Worm (Caenorhabditis elegans) whole organism, early embryonic: ENCODE measurements around the gene elo-4.

ENCODE experiments used
- B0310.2 ChIP-seq: sonication (generic microtip); optimal IDR thresholded peaks from 2 replicates; lab custom pipeline; 2016; ENCODE audit warnings: mild to moderate bottlenecking, missing genetic modification characterization, missing compliant biosample characterization
- F13C5.2 ChIP-seq: sonication (generic microtip); optimal IDR thresholded peaks from 2 replicates; lab custom pipeline; 2017; ENCODE audit warnings: mild to moderate bottlenecking, missing genetic modification characterization, inconsistent platforms, missing compliant biosample characterization
- aly-1 ChIP-seq: sonication (generic microtip); optimal IDR thresholded peaks from 2 replicates; lab custom pipeline; 2016; ENCODE audit warnings: missing genetic modification characterization, missing compliant biosample characterization
- ama-1 ChIP-seq: fragments of 150-350 bp; optimal IDR thresholded peaks from 2 replicates; lab custom pipeline; 2014
- ceh-13 ChIP-seq: fragments of 200-800 bp; sonication (Bioruptor generic); optimal IDR thresholded peaks from 2 replicates; lab custom pipeline; 2018; ENCODE audit warnings: mild to moderate bottlenecking, missing genetic modification characterization, missing compliant biosample characterization
- ceh-36 ChIP-seq: sonication (generic microtip); optimal IDR thresholded peaks from 2 replicates; lab custom pipeline; 2016; ENCODE audit warnings: missing genetic modification characterization, inconsistent platforms, missing compliant biosample characterization
- ets-7 ChIP-seq: sonication (generic microtip); optimal IDR thresholded peaks from 2 replicates; lab custom pipeline; 2016; ENCODE audit warnings: missing genotype, missing genetic modification characterization, missing compliant biosample characterization
- flt-1 ChIP-seq: fragments of 200-800 bp; sonication (Bioruptor generic); IDR thresholded peaks from 2 replicates; pipeline ENCODE4 v1.3.6; 2022; ENCODE audit warnings: missing genetic modification characterization, missing compliant biosample characterization
- hmbx-1 ChIP-seq: sonication (generic microtip); optimal IDR thresholded peaks from 2 replicates; lab custom pipeline; 2016; ENCODE audit warnings: mild to moderate bottlenecking, missing genetic modification characterization, missing compliant biosample characterization
- hmg-4 ChIP-seq: fragments of 200-800 bp; sonication (Bioruptor generic); optimal IDR thresholded peaks from 2 replicates; lab custom pipeline; 2018; ENCODE audit warnings: mild to moderate bottlenecking, missing genetic modification characterization, missing compliant biosample characterization
- hnd-1 ChIP-seq: sonication (generic microtip); optimal IDR thresholded peaks from 2 replicates; lab custom pipeline; 2016; ENCODE audit warnings: missing genetic modification characterization, missing compliant biosample characterization
- pes-1 ChIP-seq: fragments of 200-800 bp; sonication (Bioruptor generic); IDR thresholded peaks from 2 replicates; pipeline ENCODE4 v1.3.6; 2022; ENCODE audit warnings: missing genetic modification reagents, missing genetic modification characterization, missing compliant biosample characterization
- scrt-1 ChIP-seq: fragments of 200-800 bp; sonication (Bioruptor generic); IDR thresholded peaks from 2 replicates; pipeline ENCODE4 v1.3.6; 2022; ENCODE audit warnings: missing genetic modification characterization, missing compliant biosample characterization
- sea-1 ChIP-seq: fragments of 200-800 bp; sonication (Bioruptor generic); conservative IDR thresholded peaks from 2 replicates; pipeline ENCODE4 v1.3.6; 2022; ENCODE audit warnings: missing genetic modification characterization, missing compliant biosample characterization
- tbx-11 ChIP-seq: fragments of 200-800 bp; sonication (Bioruptor generic); IDR thresholded peaks from 2 replicates; pipeline ENCODE4 v1.3.6; 2022; ENCODE audit warnings: missing genetic modification characterization, missing compliant biosample characterization
- tbx-37 ChIP-seq: fragments of 200-800 bp; sonication (Bioruptor generic); conservative IDR thresholded peaks from 2 replicates; pipeline ENCODE4 v1.3.6; 2022; ENCODE audit warnings: missing genetic modification reagents, missing genetic modification characterization, missing compliant biosample characterization
- tra-4 ChIP-seq: sonication (generic microtip); optimal IDR thresholded peaks from 2 replicates; lab custom pipeline; 2017; ENCODE audit warnings: missing genetic modification characterization, missing compliant biosample characterization

The elo-4 gene

ce11 chrIII:9299919-9300318, 34.2 kb downstream of the elo-4 start, which contains the start of gene K01B6.3:
TSS of gene K01B6.3 (plus strand) at chrIII:9300219.
- no peak for TF ChIP-seq hmg-4 (GFP tag; lab: Kevin White, UChicago)
- TF ChIP-seq hnd-1 (tag; lab: Kevin White, UChicago): no peak
- no peak for TF ChIP-seq tbx-37 (GFP tag; lab: Robert Waterston, UW)
- no peak for TF ChIP-seq aly-1 (tag; lab: Kevin White, UChicago)
- no peak for TF ChIP-seq B0310.2 (tag; lab: Kevin White, UChicago)
- no peak for TF ChIP-seq ceh-36 (tag; lab: Kevin White, UChicago)
- no peak for TF ChIP-seq tbx-11 (GFP tag; lab: Robert Waterston, UW)

ce11 chrIII:9299116-9299515, 35.0 kb downstream of the elo-4 start:
- no peak for TF ChIP-seq ama-1 (lab: Kevin White, UChicago)

- no peak for TF ChIP-seq flt-1 (GFP tag; lab: Robert Waterston, UW)
Measured at ce11 chrIII:9297345-9297744, 36.7 kb downstream of the elo-4 start, which contains the start of gene K01B6.4. TSS of gene K01B6.4 (minus strand) at chrIII:9297445.

ce11 chrIII:9289815-9290214, 44.3 kb downstream of the elo-4 start:
- no peak for TF ChIP-seq sea-1 (GFP tag; lab: Robert Waterston, UW)
- no peak for TF ChIP-seq tbx-37 (GFP tag; lab: Robert Waterston, UW)
- TF ChIP-seq flt-1 (GFP tag; lab: Robert Waterston, UW): no peak
- no peak for TF ChIP-seq hmbx-1 (tag; lab: Kevin White, UChicago)
- TF ChIP-seq hnd-1 (tag; lab: Kevin White, UChicago): no peak
- no peak for TF ChIP-seq hmg-4 (GFP tag; lab: Kevin White, UChicago)
- TF ChIP-seq ceh-13: no peak
- TF ChIP-seq pes-1: no peak
- TF ChIP-seq ama-1 (lab: Kevin White, UChicago): no peak
- no peak for TF ChIP-seq aly-1 (tag; lab: Kevin White, UChicago)
- no peak for TF ChIP-seq tra-4 (tag; lab: Kevin White, UChicago)

ce11 chrIII:9288540-9288939, 45.5 kb downstream of the elo-4 start:
- no peak for TF ChIP-seq tra-4 (tag; lab: Kevin White, UChicago)
- TF ChIP-seq B0310.2 (tag; lab: Kevin White, UChicago): no peak
- TF ChIP-seq aly-1 (tag; lab: Kevin White, UChicago): no peak
- TF ChIP-seq ceh-13: no peak
- no peak for TF ChIP-seq flt-1 (GFP tag; lab: Robert Waterston, UW)
- TF ChIP-seq ets-7 (tag; lab: Kevin White, UChicago): no peak
- TF ChIP-seq hmg-4 (GFP tag; lab: Kevin White, UChicago): no peak
- TF ChIP-seq tbx-37 (GFP tag; lab: Robert Waterston, UW): no peak
- no peak for TF ChIP-seq hmbx-1 (tag; lab: Kevin White, UChicago)
- TF ChIP-seq F13C5.2 (tag; lab: Kevin White, UChicago): no peak
- TF ChIP-seq ceh-36 (tag; lab: Kevin White, UChicago): no peak
- no peak for TF ChIP-seq sea-1 (GFP tag; lab: Robert Waterston, UW)
- no peak for TF ChIP-seq scrt-1 (GFP tag; lab: Robert Waterston, UW)
- TF ChIP-seq hnd-1 (tag; lab: Kevin White, UChicago): no peak
- TF ChIP-seq tbx-11 (GFP tag; lab: Robert Waterston, UW): no peak
- no peak for TF ChIP-seq pes-1
- TF ChIP-seq ama-1 (lab: Kevin White, UChicago): no peak
